Worm (Caenorhabditis elegans) whole organism, young adult: ENCODE measurements around the gene str-5.

Source experiments
- C17E4.6 ChIP-seq: fragments of 200-800 bp; sonication (Bioruptor generic); IDR thresholded peaks from 2 replicates; pipeline ENCODE4 v1.3.6; 2022; ENCODE audit warnings: missing genetic modification reagents, missing genetic modification characterization, missing compliant biosample characterization
- F10E7.11 ChIP-seq: sonication (generic microtip); optimal IDR thresholded peaks from 2 replicates; lab custom pipeline; 2017; ENCODE audit warnings: mild to moderate bottlenecking, missing genetic modification characterization, moderate library complexity, missing compliant biosample characterization
- F22D6.2 ChIP-seq: sonication (generic microtip); optimal IDR thresholded peaks from 2 replicates; lab custom pipeline; 2016; ENCODE audit warnings: mild to moderate bottlenecking, missing genetic modification characterization, missing compliant biosample characterization
- F23B12.7 ChIP-seq: sonication (generic microtip); optimal IDR thresholded peaks from 2 replicates; lab custom pipeline; 2017; ENCODE audit warnings: missing genetic modification characterization, mild to moderate bottlenecking, missing compliant biosample characterization, antibody characterized with exemption, moderate library complexity; ENCODE audit not compliant: insufficient read depth
- F37B4.10 ChIP-seq: fragments of 200-800 bp; sonication (Bioruptor generic); IDR thresholded peaks from 2 replicates; pipeline ENCODE4 v1.3.6; 2022; ENCODE audit warnings: missing genetic modification characterization, missing compliant biosample characterization
- F49E8.2 ChIP-seq: sonication (generic microtip); optimal IDR thresholded peaks from 3 replicates; lab custom pipeline; 2017; ENCODE audit warnings: missing genetic modification characterization, mild to moderate bottlenecking, missing compliant biosample characterization, antibody characterized with exemption, moderate library complexity; ENCODE audit not compliant: insufficient read depth
- F52B5.7 ChIP-seq: sonication (generic microtip); optimal IDR thresholded peaks from 2 replicates; lab custom pipeline; 2016; ENCODE audit warnings: mild to moderate bottlenecking, missing genetic modification characterization, missing compliant biosample characterization
- Y53G8AR.9 ChIP-seq: fragments of 200-800 bp; sonication (Bioruptor generic); conservative IDR thresholded peaks from 2 replicates; pipeline ENCODE4 v1.3.6; 2022; ENCODE audit warnings: missing genetic modification reagents, missing genetic modification characterization, missing compliant biosample characterization
- Y79H2A.3 ChIP-seq: fragments of 200-800 bp; sonication (Bioruptor generic); conservative IDR thresholded peaks from 2 replicates; pipeline ENCODE4 v1.3.6; 2022; ENCODE audit warnings: missing genetic modification reagents, missing genetic modification characterization, missing compliant biosample characterization
- ZK185.1 ChIP-seq: sonication (generic microtip); optimal IDR thresholded peaks from 2 replicates; lab custom pipeline; 2016; ENCODE audit warnings: mild to moderate bottlenecking, missing genetic modification characterization, missing compliant biosample characterization; ENCODE audit not compliant: poor library complexity, severe bottlenecking
- ceh-27 ChIP-seq: fragments of 200-800 bp; sonication (Bioruptor generic); optimal IDR thresholded peaks from 2 replicates; lab custom pipeline; 2018; ENCODE audit warnings: mild to moderate bottlenecking, missing genetic modification characterization, moderate library complexity, missing compliant biosample characterization
- ceh-91 ChIP-seq: fragments of 200-800 bp; sonication (Bioruptor generic); IDR thresholded peaks from 2 replicates; pipeline ENCODE4 v1.3.6; 2022; ENCODE audit warnings: missing genetic modification reagents, missing genetic modification characterization, missing compliant biosample characterization
- dpff-1 ChIP-seq: sonication (generic microtip); optimal IDR thresholded peaks from 2 replicates; lab custom pipeline; 2017; ENCODE audit warnings: mild to moderate bottlenecking, missing genetic modification characterization, missing compliant biosample characterization
- dpl-1 ChIP-seq: fragments of 150-350 bp; optimal IDR thresholded peaks from 2 replicates; lab custom pipeline; 2014; ENCODE audit warnings: missing biosample characterization, missing genetic modification reagents, missing genetic modification characterization
- egl-18 ChIP-seq: fragments of 200-800 bp; sonication (Bioruptor generic); IDR thresholded peaks from 2 replicates; pipeline ENCODE4 v1.3.6; 2022; ENCODE audit warnings: missing genetic modification reagents, missing genetic modification characterization, missing compliant biosample characterization
- ekl-4 ChIP-seq: fragments of 200-800 bp; sonication (Bioruptor generic); IDR thresholded peaks from 2 replicates; pipeline ENCODE4 v1.3.6; 2022; ENCODE audit warnings: missing genetic modification reagents, missing genetic modification characterization, missing compliant biosample characterization
- gei-17 ChIP-seq: fragments of 200-800 bp; sonication (Bioruptor generic); optimal IDR thresholded peaks from 2 replicates; lab custom pipeline; 2018; ENCODE audit warnings: mild to moderate bottlenecking, missing genetic modification characterization, missing compliant biosample characterization
- him-1 ChIP-seq: sonication (generic microtip); optimal IDR thresholded peaks from 2 replicates; lab custom pipeline; 2016; ENCODE audit warnings: missing genotype, missing genetic modification reagents, missing genetic modification characterization, missing compliant biosample characterization
- hmg-20 ChIP-seq: fragments of 200-800 bp; sonication (Bioruptor generic); IDR thresholded peaks from 2 replicates; pipeline ENCODE4 v1.3.6; 2022; ENCODE audit warnings: missing genetic modification reagents, missing genetic modification characterization, missing compliant biosample characterization
- hsf-1 ChIP-seq: fragments of 200-800 bp; sonication (Bioruptor generic); IDR thresholded peaks from 2 replicates; pipeline ENCODE4 v1.3.6; 2022; ENCODE audit warnings: missing genetic modification reagents, missing genetic modification characterization, missing compliant biosample characterization
- let-607 ChIP-seq, 2 experiments: fragments of 200-800 bp in 1 of 2; sonication (Bioruptor generic) in 1 of 2; sonication (generic microtip) in 1 of 2; optimal IDR thresholded peaks; 2 replicates each; lab custom pipeline; 2016 to 2018; ENCODE audit warnings: mild to moderate bottlenecking in 2 of 2, missing compliant biosample characterization in 2 of 2, missing genetic modification characterization in 2 of 2, moderate library complexity in 2 of 2, missing genotype in 1 of 2
- lin-54 ChIP-seq: fragments of 200-800 bp; sonication (Bioruptor generic); optimal IDR thresholded peaks from 2 replicates; lab custom pipeline; 2018; ENCODE audit warnings: mild to moderate bottlenecking, missing genetic modification characterization, missing compliant biosample characterization
- madf-10 ChIP-seq: sonication (generic microtip); optimal IDR thresholded peaks from 2 replicates; lab custom pipeline; 2016; ENCODE audit warnings: mild to moderate bottlenecking, missing genetic modification characterization, missing compliant biosample characterization
- mel-28 ChIP-seq: sonication (generic microtip); optimal IDR thresholded peaks from 2 replicates; lab custom pipeline; 2016; ENCODE audit warnings: borderline replicate concordance, mild to moderate bottlenecking, missing genetic modification characterization, missing compliant biosample characterization
- mes-4 ChIP-seq: sonication (generic microtip); optimal IDR thresholded peaks from 2 replicates; lab custom pipeline; 2016; ENCODE audit warnings: missing genotype, missing genetic modification characterization, missing compliant biosample characterization
- nfya-2 ChIP-seq: fragments of 200-800 bp; sonication (Bioruptor generic); IDR thresholded peaks from 2 replicates; pipeline ENCODE4 v1.3.6; 2022; ENCODE audit warnings: missing genetic modification reagents, missing genetic modification characterization, missing compliant biosample characterization
- nfyb-1 ChIP-seq: fragments of 200-800 bp; sonication (Bioruptor generic); IDR thresholded peaks from 2 replicates; pipeline ENCODE4 v1.3.6; 2022; ENCODE audit warnings: missing genetic modification reagents, missing genetic modification characterization, missing compliant biosample characterization
- rcor-1 ChIP-seq: fragments of 200-800 bp; sonication (Bioruptor generic); IDR thresholded peaks from 2 replicates; pipeline ENCODE4 v1.3.6; 2022; ENCODE audit warnings: missing genetic modification reagents, missing genetic modification characterization, missing compliant biosample characterization
- sdz-38 ChIP-seq: sonication (generic microtip); optimal IDR thresholded peaks from 2 replicates; lab custom pipeline; 2016; ENCODE audit warnings: missing genotype, missing genetic modification characterization, missing compliant biosample characterization
- sea-2 ChIP-seq: fragments of 200-800 bp; sonication (Bioruptor generic); IDR thresholded peaks from 2 replicates; pipeline ENCODE4 v1.3.6; 2022; ENCODE audit warnings: missing genetic modification characterization, missing compliant biosample characterization
- snpc-4 ChIP-seq, 5 experiments: fragments of 150-350 bp in 1 of 5; sonication (generic microtip) in 4 of 5; optimal IDR thresholded peaks; 2 replicates each; lab custom pipeline; 2014 to 2018; ENCODE audit warnings: missing genetic modification characterization in 5 of 5, missing biosample characterization in 3 of 5, antibody characterized with exemption in 2 of 5, mild to moderate bottlenecking in 2 of 5, missing compliant biosample characterization in 2 of 5, missing genotype in 2 of 5, moderate library complexity in 2 of 5, missing genetic modification reagents in 1 of 5
- somi-1 ChIP-seq: fragments of 200-800 bp; sonication (Bioruptor generic); optimal IDR thresholded peaks from 2 replicates; lab custom pipeline; 2018; ENCODE audit warnings: mild to moderate bottlenecking, missing genetic modification characterization, missing compliant biosample characterization
- sptf-2 ChIP-seq: fragments of 200-800 bp; sonication (Bioruptor generic); optimal IDR thresholded peaks from 2 replicates; lab custom pipeline; 2018; ENCODE audit warnings: mild to moderate bottlenecking, missing genetic modification characterization, missing compliant biosample characterization
- tbp1 ChIP-seq: fragments of 200-800 bp; sonication (Bioruptor generic); optimal IDR thresholded peaks from 2 replicates; lab custom pipeline; 2018; ENCODE audit warnings: mild to moderate bottlenecking, missing genetic modification characterization, missing compliant biosample characterization
- tbx-9 ChIP-seq: sonication (generic microtip); optimal IDR thresholded peaks from 2 replicates; lab custom pipeline; 2016; ENCODE audit warnings: borderline replicate concordance, missing genetic modification characterization, inconsistent platforms, missing compliant biosample characterization
- zfh-2 ChIP-seq: fragments of 200-800 bp; sonication (Bioruptor generic); conservative IDR thresholded peaks from 2 replicates; pipeline ENCODE4 v1.3.6; 2022; ENCODE audit warnings: missing genetic modification reagents, missing genetic modification characterization, missing compliant biosample characterization
- ztf-26 ChIP-seq: sonication (generic microtip); optimal IDR thresholded peaks from 2 replicates; lab custom pipeline; 2017; ENCODE audit warnings: missing genetic modification characterization, missing compliant biosample characterization

Gene str-5

ce11 chrV:15733020-15733419 is 20.0 kb upstream of the str-5 start:
- peak; percentile 79 for TF ChIP-seq zfh-2
- no peak for TF ChIP-seq sdz-38

DNA sequence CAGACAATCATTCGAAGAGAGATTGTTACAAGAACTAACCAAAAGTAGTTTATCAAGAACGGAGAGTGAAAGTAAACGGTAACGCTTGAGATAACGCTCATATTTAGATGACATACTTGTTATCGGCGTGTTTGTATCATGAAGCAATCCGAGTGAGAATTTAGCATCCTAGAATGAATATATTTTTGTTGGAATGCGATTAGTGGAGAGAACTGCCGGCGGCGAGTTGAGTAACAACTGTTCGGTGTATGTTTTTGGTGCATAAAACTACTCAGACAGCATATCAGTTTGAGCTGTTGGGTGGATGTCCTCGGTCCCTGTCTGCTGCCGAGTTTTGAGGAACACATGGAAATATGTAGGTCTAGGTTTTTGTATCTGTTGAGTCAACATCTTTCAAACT is 19.5 kb upstream of the str-5 start, which contains the start of gene T23D5.3:
TSS of gene T23D5.3 (minus strand) at position 101 of the 400 bp plus-strand sequence.
- TF ChIP-seq egl-18 (GFP tag; lab: Robert Waterston, UW): no peak
- TF ChIP-seq C17E4.6 (GFP tag; lab: Robert Waterston, UW): no peak
- TF ChIP-seq ekl-4 (GFP tag; lab: Robert Waterston, UW): no peak
- no peak for TF ChIP-seq tbx-9
- TF ChIP-seq rcor-1 (GFP tag; lab: Robert Waterston, UW): no peak
- TF ChIP-seq F37B4.10: no peak
- no peak for TF ChIP-seq dpl-1 (GFP tag; lab: Kevin White, UChicago)
- no peak for TF ChIP-seq dpff-1 (tag; lab: Kevin White, UChicago)
- TF ChIP-seq nfyb-1 (GFP tag; lab: Robert Waterston, UW): no peak
- no peak for TF ChIP-seq lin-54 (GFP tag; lab: Kevin White, UChicago)
- no peak for TF ChIP-seq F52B5.7
- no peak for TF ChIP-seq F49E8.2 (tag; lab: Kevin White, UChicago)

ce11 chrV:15735720-15736119 is 17.3 kb upstream of the str-5 start, which contains the start of gene str-27:
Gene str-27, minus strand, starts transcription at chrV:15735820.
- TF ChIP-seq ZK185.1 (tag; lab: Kevin White, UChicago): no peak
- no peak for TF ChIP-seq F23B12.7 (tag; lab: Kevin White, UChicago)
- no peak for TF ChIP-seq mes-4
- TF ChIP-seq tbp1: no peak
- no peak for TF ChIP-seq F52B5.7
- no peak for TF ChIP-seq Y79H2A.3 (GFP tag; lab: Robert Waterston, UW)
- TF ChIP-seq snpc-4 (GFP tag; optimal IDR thresholded peaks at IDR 0.05; lab: Kevin White, UChicago): no peak
- no peak for TF ChIP-seq snpc-4 (tag; optimal IDR thresholded peaks at IDR 0.05; lab: Kevin White, UChicago)
- no peak for TF ChIP-seq madf-10
- no peak for TF ChIP-seq nfya-2 (GFP tag; lab: Robert Waterston, UW)
- TF ChIP-seq, all 124 proteins: peak for 0

- TF ChIP-seq let-607 (tag; optimal IDR thresholded peaks at IDR 0.05; lab: Kevin White, UChicago) (no peak), ceh-27 (no peak), gei-17 (GFP tag; lab: Kevin White, UChicago) (no peak), sptf-2 (no peak), ztf-26 (tag; lab: Kevin White, UChicago) (no peak), Y53G8AR.9 (GFP tag; lab: Robert Waterston, UW) (no peak), him-1 (tag; lab: Kevin White, UChicago) (no peak), ceh-91 (GFP tag; lab: Robert Waterston, UW) (no peak), mel-28 (tag; lab: Kevin White, UChicago) (no peak), hmg-20 (GFP tag; lab: Robert Waterston, UW) (no peak), ekl-4 (GFP tag; lab: Robert Waterston, UW) (no peak), hsf-1 (GFP tag; lab: Robert Waterston, UW) (no peak), somi-1 (no peak), rcor-1 (GFP tag; lab: Robert Waterston, UW) (no peak), F22D6.2 (tag; lab: Kevin White, UChicago) (no peak), sea-2 (GFP tag; lab: Robert Waterston, UW) (no peak), F10E7.11 (tag; lab: Kevin White, UChicago) (no peak)
Measured at ce11 chrV:15741851-15742250, 11.2 kb upstream of the str-5 start, which contains the start of gene str-18. Gene str-18, minus strand, starts transcription at chrV:15741951.
